Worm (Caenorhabditis elegans): ENCODE data around the gene T02D1.4.

- TF ChIP-seq gei-17 (GFP tag; optimal IDR thresholded peaks at IDR 0.05) (no peak), C17E4.6 (GFP tag; IDR thresholded peaks at IDR 0.05) (no peak), F33H1.4 (GFP tag; IDR thresholded peaks at IDR 0.05) (no peak), cebp-2 (GFP tag; IDR thresholded peaks at IDR 0.05) (no peak), cebp-1 (GFP tag; IDR thresholded peaks at IDR 0.05) (no peak), cebp-1 (tag; optimal IDR thresholded peaks at IDR 0.05) (no peak), snpc-4 (GFP tag; optimal IDR thresholded peaks at IDR 0.05) (no peak), snpc-4 (tag; optimal IDR thresholded peaks at IDR 0.05) (no peak), T26A5.8 (tag; optimal IDR thresholded peaks at IDR 0.05) (no peak), sea-2 (GFP tag; IDR thresholded peaks at IDR 0.05) (no peak), sptf-2 (GFP tag; optimal IDR thresholded peaks at IDR 0.05) (no peak), zim-3 (tag; optimal IDR thresholded peaks at IDR 0.05) (no peak), D2030.7 (GFP tag; IDR thresholded peaks at IDR 0.05) (no peak), F52B5.7 (tag; optimal IDR thresholded peaks at IDR 0.05) (no peak), F49E8.2 (tag; optimal IDR thresholded peaks at IDR 0.05; ENCODE audit: insufficient read depth) (no peak)
Observed at ce11 chrIV:17382029-17382428, 17.5 kb upstream of the T02D1.4 start, which contains the start of gene C30H6.8.
